Worm (Caenorhabditis elegans) whole organism, L2 larva: ENCODE data around the gene F47B10.3.

Experiments used
- Y55F3AM.14 ChIP-seq: fragments of 200-800 bp; sonication (Bioruptor generic); optimal IDR thresholded peaks from 2 replicates; lab custom pipeline; 2018; ENCODE audit warnings: mild to moderate bottlenecking, missing genetic modification characterization, missing compliant biosample characterization
- ZK546.5 ChIP-seq: sonication (generic microtip); optimal IDR thresholded peaks from 2 replicates; lab custom pipeline; 2017; ENCODE audit warnings: missing biosample characterization, missing genetic modification characterization
- blmp-1 ChIP-seq: sonication (generic microtip); optimal IDR thresholded peaks from 2 replicates; lab custom pipeline; 2017; ENCODE audit warnings: missing genetic modification characterization, mild to moderate bottlenecking, missing compliant biosample characterization, antibody characterized with exemption, moderate library complexity; ENCODE audit not compliant: insufficient read depth
- ceh-16 ChIP-seq: fragments of 150-350 bp; optimal IDR thresholded peaks from 2 replicates; lab custom pipeline; 2014; ENCODE audit warnings: missing biosample characterization, missing genetic modification characterization
- ceh-82 ChIP-seq: fragments of 150-350 bp; optimal IDR thresholded peaks from 2 replicates; lab custom pipeline; 2014; ENCODE audit warnings: missing biosample characterization, missing genetic modification characterization
- crh-2 ChIP-seq: sonication (generic microtip); optimal IDR thresholded peaks from 2 replicates; lab custom pipeline; 2017; ENCODE audit warnings: missing biosample characterization, missing genetic modification characterization
- dmd-4 ChIP-seq: sonication (generic microtip); optimal IDR thresholded peaks from 2 replicates; lab custom pipeline; 2017; ENCODE audit warnings: missing biosample characterization, missing genetic modification characterization
- elt-1 ChIP-seq: fragments of 150-350 bp; optimal IDR thresholded peaks from 2 replicates; lab custom pipeline; 2014; ENCODE audit warnings: missing biosample characterization, missing genetic modification characterization
- elt-3 ChIP-seq: sonication (generic microtip); optimal IDR thresholded peaks from 2 replicates; lab custom pipeline; 2017; ENCODE audit warnings: missing biosample characterization, missing genetic modification characterization
- fos-1 ChIP-seq: fragments of 150-350 bp; optimal IDR thresholded peaks from 2 replicates; lab custom pipeline; 2014; ENCODE audit warnings: missing biosample characterization, missing genetic modification characterization
- lin-13 ChIP-seq: fragments of 150-350 bp; optimal IDR thresholded peaks from 2 replicates; lab custom pipeline; 2014; ENCODE audit warnings: missing biosample characterization, missing genetic modification reagents, missing genetic modification characterization
- lsy-2 ChIP-seq, 2 experiments: fragments of 150-350 bp in 1 of 2; sonication (generic microtip) in 1 of 2; optimal IDR thresholded peaks; 2 replicates each; lab custom pipeline; 2014 to 2017; ENCODE audit warnings: missing biosample characterization in 2 of 2, missing genetic modification characterization in 2 of 2
- mab-5 ChIP-seq: fragments of 150-350 bp; optimal IDR thresholded peaks from 2 replicates; lab custom pipeline; 2014; ENCODE audit warnings: missing biosample characterization, missing genetic modification characterization
- mbf-1 ChIP-seq: sonication (generic microtip); optimal IDR thresholded peaks from 2 replicates; lab custom pipeline; 2017; ENCODE audit warnings: missing biosample characterization, missing genetic modification characterization
- mdl-1 ChIP-seq, 2 experiments: fragments of 150-350 bp in 1 of 2; sonication (generic microtip) in 1 of 2; optimal IDR thresholded peaks; 2 replicates each; lab custom pipeline; 2017; ENCODE audit warnings: missing biosample characterization in 2 of 2, missing genetic modification characterization in 2 of 2
- nhr-10 ChIP-seq: sonication (generic microtip); optimal IDR thresholded peaks from 2 replicates; lab custom pipeline; 2017; ENCODE audit warnings: missing biosample characterization, missing genetic modification characterization
- nhr-11 ChIP-seq: fragments of 150-350 bp; optimal IDR thresholded peaks from 2 replicates; lab custom pipeline; 2014; ENCODE audit warnings: missing biosample characterization, missing genetic modification characterization
- nhr-12 ChIP-seq: fragments of 150-350 bp; optimal IDR thresholded peaks from 2 replicates; lab custom pipeline; 2014; ENCODE audit warnings: missing biosample characterization, missing genetic modification characterization
- nhr-23 ChIP-seq: fragments of 150-350 bp; optimal IDR thresholded peaks from 2 replicates; lab custom pipeline; 2014; ENCODE audit warnings: missing biosample characterization, missing genetic modification reagents, missing genetic modification characterization
- nhr-25 ChIP-seq: fragments of 150-350 bp; sonication (generic microtip); optimal IDR thresholded peaks from 3 replicates; lab custom pipeline; 2014; ENCODE audit warnings: missing biosample characterization, missing genetic modification characterization
- nhr-6 ChIP-seq: fragments of 150-350 bp; optimal IDR thresholded peaks from 2 replicates; lab custom pipeline; 2014; ENCODE audit warnings: missing biosample characterization, missing genetic modification characterization
- nhr-77 ChIP-seq: fragments of 150-350 bp; optimal IDR thresholded peaks from 2 replicates; lab custom pipeline; 2014; ENCODE audit warnings: missing biosample characterization, missing genetic modification characterization
- sem-4 ChIP-seq: fragments of 150-350 bp; optimal IDR thresholded peaks from 2 replicates; lab custom pipeline; 2014; ENCODE audit warnings: missing biosample characterization, missing genetic modification reagents, missing genetic modification characterization
- skn-1 ChIP-seq: sonication (generic microtip); optimal IDR thresholded peaks from 2 replicates; lab custom pipeline; 2017; ENCODE audit warnings: missing biosample characterization, missing genetic modification characterization
- sma-3 ChIP-seq: sonication (generic microtip); optimal IDR thresholded peaks from 2 replicates; lab custom pipeline; 2016; ENCODE audit warnings: missing genetic modification reagents, missing genetic modification characterization, missing compliant biosample characterization
- sma-9 ChIP-seq, 2 experiments: fragments of 150-350 bp in 1 of 2; sonication (generic microtip) in 1 of 2; optimal IDR thresholded peaks; 2 replicates each; lab custom pipeline; 2014 to 2016; ENCODE audit warnings: missing genetic modification characterization in 2 of 2, mild to moderate bottlenecking in 1 of 2, missing biosample characterization in 1 of 2, missing compliant biosample characterization in 1 of 2, missing genetic modification reagents in 1 of 2, moderate library complexity in 1 of 2
- snpc-4 ChIP-seq: fragments of 150-350 bp; optimal IDR thresholded peaks from 2 replicates; lab custom pipeline; 2014; ENCODE audit warnings: missing biosample characterization, missing genetic modification characterization
- unc-39 ChIP-seq: fragments of 150-350 bp; optimal IDR thresholded peaks from 2 replicates; lab custom pipeline; 2014; ENCODE audit warnings: missing biosample characterization, missing genetic modification characterization
- unc-55 ChIP-seq: fragments of 150-350 bp; sonication (generic microtip); optimal IDR thresholded peaks from 3 replicates; lab custom pipeline; 2014; ENCODE audit warnings: missing biosample characterization, missing genetic modification reagents, missing genetic modification characterization
- unc-62 ChIP-seq: fragments of 150-350 bp; optimal IDR thresholded peaks from 2 replicates; lab custom pipeline; 2014; ENCODE audit warnings: missing biosample characterization, missing genetic modification reagents, missing genetic modification characterization
- zag-1 ChIP-seq: fragments of 150-350 bp; optimal IDR thresholded peaks from 2 replicates; lab custom pipeline; 2014; ENCODE audit warnings: missing biosample characterization, missing genetic modification characterization
- ztf-1 ChIP-seq: fragments of 200-800 bp; sonication (Bioruptor generic); conservative IDR thresholded peaks from 2 replicates; pipeline ENCODE4 v1.3.6; 2022; ENCODE audit warnings: missing genetic modification characterization, missing compliant biosample characterization
- ztf-11 ChIP-seq: sonication (generic microtip); optimal IDR thresholded peaks from 2 replicates; lab custom pipeline; 2017; ENCODE audit warnings: missing biosample characterization, missing genetic modification characterization

F47B10.3 gene

DNA sequence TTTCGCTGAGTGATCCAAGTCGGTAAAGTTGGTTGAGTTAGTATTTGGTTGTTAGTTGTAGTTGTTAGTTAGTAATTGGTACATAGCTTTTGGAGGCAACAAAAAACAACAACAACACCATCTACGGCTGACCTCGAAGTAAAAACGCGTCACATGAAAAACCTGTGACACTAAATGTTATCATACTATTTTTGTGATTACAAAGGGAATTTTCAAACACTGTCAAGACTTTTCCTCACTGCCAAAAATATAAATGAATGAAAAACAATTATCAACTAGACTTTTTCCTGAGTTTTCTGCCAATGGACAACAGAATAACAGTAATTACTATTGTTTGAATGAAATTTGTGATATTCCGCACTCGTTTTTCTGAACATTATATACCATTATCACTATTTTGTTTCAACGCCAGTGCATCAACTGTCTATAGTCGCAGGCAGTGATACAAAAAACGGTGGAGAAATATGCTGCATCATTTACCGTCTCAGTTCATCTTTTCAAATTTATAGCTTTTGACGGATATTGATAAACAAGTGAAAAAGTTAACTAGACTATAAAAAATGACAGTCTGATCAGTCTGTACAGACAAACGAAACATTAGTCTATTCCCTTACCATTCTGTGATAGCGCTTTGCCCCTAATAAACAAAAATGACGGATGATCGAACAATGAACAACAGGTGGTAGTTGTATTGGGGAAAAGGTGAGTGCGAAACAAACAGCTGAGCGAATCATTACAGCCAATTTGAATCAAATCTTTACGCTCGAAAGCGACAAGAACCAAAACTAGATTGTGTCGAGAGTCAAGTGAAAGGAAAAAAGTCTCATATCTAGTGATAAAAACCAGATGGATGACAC, 22.7 kb downstream of the F47B10.3 start:
- peak; percentile 39 for TF ChIP-seq fos-1 (tag; lab: Kevin White, UChicago)
- no peak for TF ChIP-seq unc-39 (tag; lab: Kevin White, UChicago)
- peak; percentile 9 for TF ChIP-seq blmp-1 (tag; lab: Kevin White, UChicago)
- no peak for TF ChIP-seq elt-3 (tag; lab: Kevin White, UChicago)
- TF ChIP-seq sma-3 = peak; percentile 4
- no peak for TF ChIP-seq zag-1

DNA sequence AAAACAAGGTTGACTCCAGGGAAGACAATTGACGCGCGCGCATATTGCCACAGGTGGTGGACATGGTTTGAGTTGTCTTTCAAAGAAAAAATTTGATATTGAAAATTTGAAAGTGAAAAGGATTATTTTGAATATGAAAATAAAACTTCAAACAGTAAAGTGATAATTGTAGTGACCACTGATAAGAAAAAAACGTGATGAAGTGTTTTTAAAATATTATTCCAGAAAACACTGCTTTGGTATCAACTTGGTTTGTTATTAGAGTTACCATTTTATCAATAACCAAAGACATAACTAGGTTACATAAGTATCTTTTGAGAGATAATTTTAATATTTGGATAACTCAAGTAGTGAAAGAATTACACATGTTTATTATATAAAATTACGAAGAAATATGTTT, 24.2 kb downstream of the F47B10.3 start:
- TF ChIP-seq fos-1 (tag; lab: Kevin White, UChicago) (no peak), elt-3 (tag; lab: Kevin White, UChicago) (no peak), nhr-12 (tag; lab: Kevin White, UChicago) (no peak), mdl-1 (tag; optimal IDR thresholded peaks at IDR 0.05; lab: Kevin White, UChicago) (no peak), ZK546.5 (tag; lab: Kevin White, UChicago) (no peak), ztf-1 (GFP tag; lab: Robert Waterston, UW) (no peak), nhr-23 (tag; lab: Kevin White, UChicago) (no peak), nhr-77 (tag; lab: Kevin White, UChicago) (no peak), nhr-11 (no peak), unc-55 (GFP tag; lab: Kevin White, UChicago) (no peak)

DNA sequence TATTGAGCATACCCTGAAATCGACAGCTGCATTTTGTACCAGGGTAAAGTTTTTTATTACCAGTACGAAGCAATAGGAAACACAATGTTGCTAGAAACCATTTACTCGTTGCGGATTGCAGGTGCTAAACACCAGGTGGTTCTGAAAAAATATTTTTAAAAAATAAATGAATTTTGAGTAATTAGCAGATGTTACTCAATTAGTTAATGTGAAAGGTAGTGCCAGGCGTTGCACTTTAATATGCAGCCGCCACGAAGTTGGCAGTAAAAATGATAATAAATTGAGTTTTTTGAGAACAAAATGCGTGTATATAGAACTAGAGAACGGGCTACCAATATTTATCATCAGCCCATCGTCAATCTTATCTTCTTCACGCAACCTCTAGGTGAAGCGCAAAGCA, 27.6 kb downstream of the F47B10.3 start, which contains the start of gene nstp-9:
Gene nstp-9 (minus strand): TSS at position 101 of the 400 bp plus-strand sequence.
- TF ChIP-seq sem-4 (no peak), elt-1 (tag; lab: Kevin White, UChicago) (no peak), ceh-82 (tag; lab: Kevin White, UChicago) (no peak), unc-62 (no peak), nhr-6 (tag; lab: Kevin White, UChicago) (no peak), ztf-1 (GFP tag; lab: Robert Waterston, UW) (no peak), crh-2 (tag; lab: Kevin White, UChicago) (no peak), lsy-2 (tag; optimal IDR thresholded peaks at IDR 0.05; lab: Kevin White, UChicago) (no peak), ceh-16 (tag; lab: Kevin White, UChicago) (no peak), nhr-23 (tag; lab: Kevin White, UChicago) (no peak), mdl-1 (tag; optimal IDR thresholded peaks at IDR 0.05; lab: Kevin White, UChicago) (no peak), mbf-1 (tag; lab: Kevin White, UChicago) (no peak), nhr-10 (no peak), dmd-4 (tag; lab: Kevin White, UChicago) (no peak), nhr-25 (tag; lab: Kevin White, UChicago) (no peak), nhr-11 (no peak)

ce11 chrX:10924031-10924430, 32.0 kb downstream of the F47B10.3 start:
- TF ChIP-seq mab-5 (tag; lab: Kevin White, UChicago) (no peak), dmd-4 (tag; lab: Kevin White, UChicago) (no peak), zag-1 (no peak), ztf-11 (tag; lab: Kevin White, UChicago) (no peak), snpc-4 (tag; lab: Kevin White, UChicago) (no peak), lin-13 (no peak), elt-3 (tag; lab: Kevin White, UChicago) (no peak), sma-9 (GFP tag; optimal IDR thresholded peaks at IDR 0.05; lab: Kevin White, UChicago) (no peak), sma-9 (tag; optimal IDR thresholded peaks at IDR 0.05; lab: Kevin White, UChicago) (no peak), lsy-2 (tag; optimal IDR thresholded peaks at IDR 0.05; lab: Kevin White, UChicago) (no peak), Y55F3AM.14 (GFP tag; lab: Kevin White, UChicago) (no peak), ZK546.5 (tag; lab: Kevin White, UChicago) (no peak), sem-4 (no peak), ceh-16 (tag; lab: Kevin White, UChicago) (no peak), nhr-25 (tag; lab: Kevin White, UChicago) (no peak)

- TF ChIP-seq skn-1 (no peak), blmp-1 (tag; lab: Kevin White, UChicago) (no peak), sma-9 (GFP tag; optimal IDR thresholded peaks at IDR 0.05; lab: Kevin White, UChicago) (no peak), sma-9 (tag; optimal IDR thresholded peaks at IDR 0.05; lab: Kevin White, UChicago) (no peak), ceh-82 (tag; lab: Kevin White, UChicago) (no peak), ztf-1 (GFP tag; lab: Robert Waterston, UW) (no peak), mab-5 (tag; lab: Kevin White, UChicago) (no peak), lin-13 (no peak), Y55F3AM.14 (GFP tag; lab: Kevin White, UChicago) (no peak), nhr-6 (tag; lab: Kevin White, UChicago) (no peak), nhr-12 (tag; lab: Kevin White, UChicago) (no peak), elt-1 (tag; lab: Kevin White, UChicago) (no peak), nhr-23 (tag; lab: Kevin White, UChicago) (no peak), nhr-25 (tag; lab: Kevin White, UChicago) (no peak), crh-2 (tag; lab: Kevin White, UChicago) (no peak), unc-62 (no peak)
Observed at ce11 chrX:10927136-10927535, 35.1 kb downstream of the F47B10.3 start.
